Worm (Caenorhabditis elegans): ENCODE data around the gene D1005.6.

The D1005.6 gene

ce11 chrX:1420524-1420923 is 44.1 kb downstream of the D1005.6 start:
- TF ChIP-seq fos-1 (tag; optimal IDR thresholded peaks at IDR 0.05), result no peak
- no peak for TF ChIP-seq zag-1 (tag; optimal IDR thresholded peaks at IDR 0.05)
- no peak for TF ChIP-seq ztf-11 (tag; optimal IDR thresholded peaks at IDR 0.05)
- TF ChIP-seq elt-2 (tag; optimal IDR thresholded peaks at IDR 0.05), result peak; percentile 40
- TF ChIP-seq snpc-4 (tag; optimal IDR thresholded peaks at IDR 0.05), result peak; percentile 10
- no peak for TF ChIP-seq nhr-12 (tag; optimal IDR thresholded peaks at IDR 0.05)
- TF ChIP-seq hmg-11 (tag; optimal IDR thresholded peaks at IDR 0.05), result no peak
- TF ChIP-seq fkh-10 (GFP tag; optimal IDR thresholded peaks at IDR 0.05), result no peak
- no peak for TF ChIP-seq nhr-67 (tag; optimal IDR thresholded peaks at IDR 0.05)
- no peak for TF ChIP-seq lsy-12 (tag; optimal IDR thresholded peaks at IDR 0.05)
- TF ChIP-seq ceh-28 (tag; optimal IDR thresholded peaks at IDR 0.05), result no peak
- TF ChIP-seq nfya-1 (tag; optimal IDR thresholded peaks at IDR 0.05; ENCODE audit: insufficient read depth), result no peak
- no peak for TF ChIP-seq elt-1 (tag; optimal IDR thresholded peaks at IDR 0.05)
- peak; percentile 97 for TF ChIP-seq skn-1 (tag; optimal IDR thresholded peaks at IDR 0.05)
- TF ChIP-seq ztf-4 (tag; optimal IDR thresholded peaks at IDR 0.05), result no peak
- no peak for TF ChIP-seq pha-4 (tag; optimal IDR thresholded peaks at IDR 0.05)

- TF ChIP-seq pqm-1 (tag; optimal IDR thresholded peaks at IDR 0.05) (no peak), nhr-23 (tag; optimal IDR thresholded peaks at IDR 0.05) (no peak), nhr-77 (tag; optimal IDR thresholded peaks at IDR 0.05) (no peak), egl-27 (tag; optimal IDR thresholded peaks at IDR 0.05) (no peak), skn-1 (tag; optimal IDR thresholded peaks at IDR 0.05) (peak; percentile 92), mml-1 (tag; optimal IDR thresholded peaks at IDR 0.05) (no peak), nhr-67 (tag; optimal IDR thresholded peaks at IDR 0.05) (no peak), hmg-11 (tag; optimal IDR thresholded peaks at IDR 0.05) (no peak), nhr-12 (tag; optimal IDR thresholded peaks at IDR 0.05) (no peak), pha-4 (tag; optimal IDR thresholded peaks at IDR 0.05) (peak; percentile 14), elt-1 (tag; optimal IDR thresholded peaks at IDR 0.05) (no peak), egl-5 (tag; optimal IDR thresholded peaks at IDR 0.05) (no peak), eor-1 (tag; optimal IDR thresholded peaks at IDR 0.05) (no peak), ztf-4 (tag; optimal IDR thresholded peaks at IDR 0.05) (no peak), elt-2 (tag; optimal IDR thresholded peaks at IDR 0.05) (peak; percentile 43)
Observed at ce11 chrX:1419163-1419696, 45.4 kb downstream of the D1005.6 start, which contains the start of gene F19G12.9. TSS of gene F19G12.9 (plus strand) at chrX:1419213.

- TF ChIP-seq elt-2 (tag; optimal IDR thresholded peaks at IDR 0.05) (peak; percentile 62), pqm-1 (tag; optimal IDR thresholded peaks at IDR 0.05) (peak; percentile 38), mdl-1 (tag; optimal IDR thresholded peaks at IDR 0.05) (no peak), fos-1 (tag; optimal IDR thresholded peaks at IDR 0.05) (no peak), ceh-9 (tag; optimal IDR thresholded peaks at IDR 0.05) (no peak), ZK546.5 (tag; optimal IDR thresholded peaks at IDR 0.05) (no peak), skn-1 (tag; optimal IDR thresholded peaks at IDR 0.05) (peak; percentile 54), nhr-43 (tag; optimal IDR thresholded peaks at IDR 0.05; ENCODE audit: poor library complexity, severe bottlenecking) (no peak), ceh-28 (tag; optimal IDR thresholded peaks at IDR 0.05) (no peak), zag-1 (tag; optimal IDR thresholded peaks at IDR 0.05) (no peak), nhr-12 (tag; optimal IDR thresholded peaks at IDR 0.05) (no peak), nhr-23 (tag; optimal IDR thresholded peaks at IDR 0.05) (no peak), daf-12 (tag; optimal IDR thresholded peaks at IDR 0.05) (no peak)
Observed at ce11 chrX:1416776-1417354, 47.7 kb downstream of the D1005.6 start, which contains the start of the genes F19G12.4 and F19G12.8. TSS of gene F19G12.4 (plus strand) at chrX:1417304. TSS of gene F19G12.8 (plus strand) at chrX:1417320.

DNA sequence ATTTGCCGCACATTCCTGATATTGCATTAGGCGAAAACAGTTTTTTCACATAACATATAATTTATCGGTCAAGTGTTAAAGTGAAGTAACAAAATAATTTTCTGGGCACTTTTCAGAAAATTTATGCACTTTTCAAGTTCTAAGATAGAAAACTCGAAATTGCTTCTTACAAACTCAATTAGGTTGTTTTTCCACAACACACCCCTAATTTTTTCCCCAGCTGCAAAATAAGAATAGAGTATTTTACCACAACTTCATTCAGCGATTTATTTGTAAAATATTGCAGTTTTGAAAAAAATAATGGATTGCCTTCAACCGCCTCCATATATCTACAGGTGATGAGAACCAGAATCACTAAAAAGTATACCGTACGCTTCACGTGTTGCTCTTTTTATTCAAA is 51.8 kb downstream of the D1005.6 start, which contains the start of gene srh-19:
Gene srh-19 (plus strand): TSS at position 301 of the 400 bp plus-strand sequence.
- no peak for TF ChIP-seq fkh-10 (GFP tag; optimal IDR thresholded peaks at IDR 0.05)
- no peak for TF ChIP-seq nfya-1 (tag; optimal IDR thresholded peaks at IDR 0.05; ENCODE audit: insufficient read depth)
- no peak for TF ChIP-seq nhr-76 (tag; optimal IDR thresholded peaks at IDR 0.05)
- no peak for TF ChIP-seq ztf-11 (tag; optimal IDR thresholded peaks at IDR 0.05)
- no peak for TF ChIP-seq nhr-237 (tag; optimal IDR thresholded peaks at IDR 0.05)
- no peak for TF ChIP-seq ceh-16 (tag; optimal IDR thresholded peaks at IDR 0.05)
